Worm (Caenorhabditis elegans) whole organism, late embryonic: Measurements from ENCODE around the gene K01D12.1.

Experiments used
- ama-1 ChIP-seq: fragments of 150-350 bp; optimal IDR thresholded peaks from 2 replicates; lab custom pipeline; 2014
- ceh-30 ChIP-seq: fragments of 150-350 bp; optimal IDR thresholded peaks from 2 replicates; lab custom pipeline; 2014; ENCODE audit warnings: missing biosample characterization, missing genetic modification characterization
- ceh-6 ChIP-seq: fragments of 200-800 bp; sonication (Bioruptor generic); optimal IDR thresholded peaks from 2 replicates; lab custom pipeline; 2018; ENCODE audit warnings: mild to moderate bottlenecking, missing genetic modification characterization, missing compliant biosample characterization
- elt-4 ChIP-seq: sonication (generic microtip); optimal IDR thresholded peaks from 2 replicates; lab custom pipeline; 2016; ENCODE audit warnings: missing genetic modification characterization, missing compliant biosample characterization
- fax-1 ChIP-seq: sonication (generic microtip); optimal IDR thresholded peaks from 2 replicates; lab custom pipeline; 2016; ENCODE audit warnings: missing genotype, missing genetic modification characterization, missing compliant biosample characterization
- hlh-6 ChIP-seq: sonication (generic microtip); optimal IDR thresholded peaks from 2 replicates; lab custom pipeline; 2016; ENCODE audit warnings: missing genotype, missing genetic modification characterization, missing compliant biosample characterization
- unc-42 ChIP-seq: sonication (generic microtip); optimal IDR thresholded peaks from 2 replicates; lab custom pipeline; 2016; ENCODE audit warnings: missing genotype, missing genetic modification characterization, missing compliant biosample characterization
- unc-55 ChIP-seq: sonication (generic microtip); optimal IDR thresholded peaks from 2 replicates; lab custom pipeline; 2017; ENCODE audit warnings: missing biosample characterization, missing genetic modification reagents, missing genetic modification characterization

DNA sequence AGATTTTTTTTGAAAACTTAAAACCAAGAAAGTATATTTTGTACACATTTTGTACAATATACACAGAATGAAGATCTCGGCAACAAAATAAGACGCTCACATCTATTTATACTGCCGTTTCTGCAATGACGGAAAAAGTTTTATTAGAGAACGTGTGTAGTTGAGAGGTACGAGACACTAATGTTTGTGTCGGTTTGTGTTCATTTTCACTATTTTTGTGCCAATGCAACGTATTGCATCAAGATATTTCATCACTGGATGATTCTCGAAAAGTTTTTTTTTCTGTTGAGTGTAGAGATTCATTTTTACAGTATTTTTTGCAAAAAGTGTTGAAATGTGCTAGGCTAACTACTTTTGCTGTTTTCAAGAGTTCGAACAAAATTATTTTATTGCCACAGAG, 31.6 kb downstream of the K01D12.1 start:
- TF ChIP-seq hlh-6 (tag; lab: Kevin White, UChicago) (no peak), ama-1 (lab: Kevin White, UChicago) (no peak), unc-42 (tag; lab: Kevin White, UChicago) (no peak), ceh-6 (GFP tag; lab: Kevin White, UChicago) (no peak), elt-4 (tag; lab: Kevin White, UChicago) (no peak), fax-1 (tag; lab: Kevin White, UChicago) (no peak), ceh-30 (tag; lab: Kevin White, UChicago) (no peak), unc-55 (no peak)
